ENCODE assay signal across 3 fruit fly cellular contexts in the genomic region with DNA sequence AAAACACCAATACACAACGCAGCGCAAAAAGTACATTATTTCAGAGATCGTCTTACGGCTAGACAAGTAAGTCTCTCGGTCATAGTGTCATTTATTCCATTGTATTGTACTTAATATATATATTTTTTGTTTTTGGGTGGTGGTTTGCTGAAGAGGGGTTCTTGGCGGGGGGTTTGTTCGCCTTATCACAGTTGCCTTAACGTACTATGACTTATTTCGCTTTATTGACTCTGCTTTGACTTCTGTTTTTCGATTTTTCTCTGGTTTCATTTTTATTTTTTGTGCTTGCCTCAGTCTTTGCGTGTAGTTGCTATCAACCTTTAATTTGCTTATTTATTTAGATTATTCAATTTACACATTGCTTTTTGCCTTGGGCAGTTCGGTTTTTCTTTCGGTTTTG.
TF ChIP-seq lines count a peak whose summit lies in the region.

No protein-coding gene starts in this region.

- no peak for TF ChIP-seq CTCF in whole organism, embryonic (GFP tag; optimal IDR thresholded peaks at IDR 0.05; lab: Kevin White, UChicago)

TF ChIP-seq in whole organism, embryonic, 481 proteins besides CTCF, POLR2A, EP300 and RAD21:
- TF ChIP-seq sug (tag; optimal IDR thresholded peaks at IDR 0.05; lab: Kevin White, UChicago), result peak; percentile 68
- peak; percentile 8 for TF ChIP-seq lbe (GFP tag; optimal IDR thresholded peaks at IDR 0.05; lab: Kevin White, UChicago)
- peak; percentile 17 for TF ChIP-seq CG34376 (GFP tag; optimal IDR thresholded peaks at IDR 0.05; lab: Kevin White, UChicago)
- no peak for TF ChIP-seq corto (GFP tag; optimal IDR thresholded peaks at IDR 0.05; lab: Kevin White, UChicago)

TF ChIP-seq in whole organism, prepupa, 60 proteins besides CTCF, POLR2A, EP300 and RAD21:
- TF ChIP-seq CG10631 (GFP tag; optimal IDR thresholded peaks at IDR 0.05; lab: Kevin White, UChicago), result no peak
- TF ChIP-seq vri (GFP tag; optimal IDR thresholded peaks at IDR 0.05; lab: Kevin White, UChicago), result peak; percentile 55
- TF ChIP-seq CG8632 (GFP tag; optimal IDR thresholded peaks at IDR 0.05; lab: Kevin White, UChicago), result no peak
- peak; percentile 94 for TF ChIP-seq svp (GFP tag; lab: Kevin White, UChicago)
- TF ChIP-seq fkh (GFP tag; optimal IDR thresholded peaks at IDR 0.05; lab: Kevin White, UChicago), result peak; percentile 53

TF ChIP-seq in whole organism, wandering third instar larva, 38 proteins besides CTCF, POLR2A, EP300 and RAD21:
- no peak for TF ChIP-seq CG9705 (GFP tag; optimal IDR thresholded peaks at IDR 0.05; lab: Kevin White, UChicago)
- TF ChIP-seq Hr83 (GFP tag; optimal IDR thresholded peaks at IDR 0.05; lab: Kevin White, UChicago; ENCODE audit: poor library complexity, severe bottlenecking), result no peak
- TF ChIP-seq br (GFP tag; optimal IDR thresholded peaks at IDR 0.05; lab: Kevin White, UChicago), result peak; percentile 29
- peak; percentile 39 for TF ChIP-seq Hnf4 (GFP tag; optimal IDR thresholded peaks at IDR 0.05; lab: Kevin White, UChicago)
- no peak for TF ChIP-seq HLH106 (tag; optimal IDR thresholded peaks at IDR 0.05; lab: Kevin White, UChicago)
- peak; percentile 16 for TF ChIP-seq psq (GFP tag; optimal IDR thresholded peaks at IDR 0.05; lab: Kevin White, UChicago)
- TF ChIP-seq lola (GFP tag; optimal IDR thresholded peaks at IDR 0.05; lab: Kevin White, UChicago), result no peak
- no peak for TF ChIP-seq Rel (GFP tag; optimal IDR thresholded peaks at IDR 0.05; lab: Kevin White, UChicago)
- TF ChIP-seq Rel (tag; optimal IDR thresholded peaks at IDR 0.05; lab: Kevin White, UChicago), result peak; percentile 54
- TF ChIP-seq dsf (GFP tag; optimal IDR thresholded peaks at IDR 0.05; lab: Kevin White, UChicago; ENCODE audit: borderline replicate concordance), result no peak
